Fruit fly (Drosophila melanogaster) whole organism, wandering third instar larva: ENCODE results near the gene CG44405.

Experiments used
- Abd-B ChIP-seq: fragments of >200 bp; optimal IDR thresholded peaks from 2 replicates; lab custom pipeline; 2017; ENCODE audit warnings: missing biosample characterization, missing genetic modification characterization
- CG32264 ChIP-seq: fragments of 200-800 bp; sonication (Bioruptor generic); optimal IDR thresholded peaks from 2 replicates; lab custom pipeline; 2016; ENCODE audit warnings: missing biosample characterization, missing genetic modification characterization
- CG9705 ChIP-seq: fragments of 200-800 bp; sonication (Bioruptor generic); optimal IDR thresholded peaks from 2 replicates; lab custom pipeline; 2018; ENCODE audit warnings: missing biosample characterization, mild to moderate bottlenecking, missing genetic modification characterization
- CrebA ChIP-seq: fragments of 200-800 bp; sonication (Bioruptor generic); optimal IDR thresholded peaks from 2 replicates; lab custom pipeline; 2016; ENCODE audit warnings: missing biosample characterization, mild to moderate bottlenecking, missing genetic modification characterization, borderline replicate concordance
- Dfd ChIP-seq: fragments of >200 bp; optimal IDR thresholded peaks from 2 replicates; lab custom pipeline; 2017; ENCODE audit warnings: missing biosample characterization, missing genetic modification characterization
- Dif ChIP-seq: fragments of 200-275, 200-300 bp; sonication (Bioruptor generic); optimal IDR thresholded peaks from 2 replicates; lab custom pipeline; 2018; ENCODE audit warnings: missing biosample characterization, missing genetic modification characterization; ENCODE audit not compliant: partially characterized antibody
- GATAd ChIP-seq: sonication (Bioruptor generic); optimal IDR thresholded peaks from 2 replicates; lab custom pipeline; 2016; ENCODE audit warnings: missing biosample characterization, missing genetic modification characterization
- HLH106 ChIP-seq: fragments of 200-800 bp; optimal IDR thresholded peaks from 3 replicates; lab custom pipeline; 2019; ENCODE audit warnings: missing biosample characterization, mild to moderate bottlenecking, missing genetic modification characterization, moderate library complexity
- Hnf4 ChIP-seq: fragments of 200-800 bp; sonication (Bioruptor generic); optimal IDR thresholded peaks from 2 replicates; lab custom pipeline; 2016; ENCODE audit warnings: missing biosample characterization, mild to moderate bottlenecking, missing genetic modification characterization
- Hr78 ChIP-seq: fragments of >200 bp; optimal IDR thresholded peaks from 2 replicates; lab custom pipeline; 2017; ENCODE audit warnings: missing biosample characterization, missing genetic modification characterization
- Hr83 ChIP-seq: fragments of 200-300 bp; sonication (Bioruptor generic); optimal IDR thresholded peaks from 2 replicates; lab custom pipeline; 2016; ENCODE audit warnings: missing biosample characterization, mild to moderate bottlenecking, missing genetic modification characterization, moderate library complexity; ENCODE audit not compliant: poor library complexity, severe bottlenecking
- Mio ChIP-seq: sonication (Bioruptor generic); optimal IDR thresholded peaks from 2 replicates; lab custom pipeline; 2016; ENCODE audit warnings: missing biosample characterization, missing genetic modification characterization
- Myc ChIP-seq: fragments of >200 bp; optimal IDR thresholded peaks from 2 replicates; lab custom pipeline; 2017
- N ChIP-seq: fragments of >200 bp; optimal IDR thresholded peaks from 2 replicates; lab custom pipeline; 2018; ENCODE audit warnings: missing biosample characterization, missing external identifiers, missing genetic modification characterization
- OdsH ChIP-seq: fragments of 200-800 bp; sonication (Bioruptor generic); optimal IDR thresholded peaks from 2 replicates; lab custom pipeline; 2016; ENCODE audit warnings: missing biosample characterization, mild to moderate bottlenecking, missing genetic modification characterization
- Rel ChIP-seq, 2 experiments: fragments of 200-800 bp; sonication (Bioruptor generic) in 1 of 2; optimal IDR thresholded peaks; 2 replicates in 1 of 2; 3 replicates in 1 of 2; lab custom pipeline; 2016 to 2019; ENCODE audit warnings: mild to moderate bottlenecking in 2 of 2, missing biosample characterization in 2 of 2, missing genetic modification characterization in 2 of 2, moderate library complexity in 1 of 2
- Sp1 ChIP-seq: fragments of 200-800 bp; sonication (Bioruptor generic); optimal IDR thresholded peaks from 3 replicates; lab custom pipeline; 2019; ENCODE audit warnings: missing biosample characterization, mild to moderate bottlenecking, missing genetic modification characterization, moderate library complexity
- Vsx2 ChIP-seq: fragments of 200-300, 225-300 bp; sonication (Bioruptor generic); optimal IDR thresholded peaks from 2 replicates; lab custom pipeline; 2018; ENCODE audit warnings: missing biosample characterization, missing genetic modification characterization; ENCODE audit not compliant: partially characterized antibody
- br ChIP-seq: fragments of 200-800 bp; sonication (Bioruptor generic); optimal IDR thresholded peaks from 2 replicates; lab custom pipeline; 2016; ENCODE audit warnings: missing biosample characterization, missing genetic modification characterization
- brk ChIP-seq: fragments of 200-800 bp; sonication (Bioruptor generic); optimal IDR thresholded peaks from 2 replicates; lab custom pipeline; 2016; ENCODE audit warnings: missing biosample characterization, mild to moderate bottlenecking, missing genetic modification characterization
- dl ChIP-seq, 2 experiments: fragments of 175-275, 200-275 bp in 1 of 2; fragments of 200-275 bp in 1 of 2; sonication (Bioruptor generic); optimal IDR thresholded peaks; lab custom pipeline; 2018; ENCODE audit warnings: mild to moderate bottlenecking in 2 of 2, missing biosample characterization in 2 of 2, missing genetic modification characterization in 2 of 2, moderate library complexity in 2 of 2; ENCODE audit not compliant: partially characterized antibody in 2 of 2, insufficient read depth in 1 of 2
- dmrt93B ChIP-seq: fragments of 200-800 bp; sonication (Bioruptor generic); optimal IDR thresholded peaks from 2 replicates; lab custom pipeline; 2018; ENCODE audit warnings: missing biosample characterization, mild to moderate bottlenecking, missing genetic modification characterization
- dsf ChIP-seq: sonication (Bioruptor generic); optimal IDR thresholded peaks from 2 replicates; lab custom pipeline; 2016; ENCODE audit warnings: missing biosample characterization, missing genetic modification characterization, borderline replicate concordance
- ey ChIP-seq: fragments of 200-800 bp; sonication (Bioruptor generic); optimal IDR thresholded peaks from 2 replicates; lab custom pipeline; 2016; ENCODE audit warnings: missing biosample characterization, missing genetic modification characterization
- foxo ChIP-seq, 2 experiments: fragments of 200-800 bp; sonication (Bioruptor generic); optimal IDR thresholded peaks; 2 replicates in 1 of 2; 3 replicates in 1 of 2; lab custom pipeline; 2016 to 2017; ENCODE audit warnings: missing biosample characterization in 2 of 2, missing genetic modification characterization in 2 of 2
- fru ChIP-seq: fragments of 200-800 bp; sonication (Bioruptor generic); optimal IDR thresholded peaks from 3 replicates; lab custom pipeline; 2016; ENCODE audit warnings: missing biosample characterization, mild to moderate bottlenecking, missing genetic modification characterization
- h ChIP-seq: fragments of 200-800 bp; sonication (Bioruptor generic); optimal IDR thresholded peaks from 3 replicates; lab custom pipeline; 2016; ENCODE audit warnings: missing biosample characterization, mild to moderate bottlenecking, missing genetic modification characterization
- jim ChIP-seq: fragments of 175-275, 200-325 bp; sonication (Bioruptor generic); optimal IDR thresholded peaks from 2 replicates; lab custom pipeline; 2016; ENCODE audit warnings: missing biosample characterization, mild to moderate bottlenecking, missing genetic modification characterization
- lola ChIP-seq: fragments of >200 bp; optimal IDR thresholded peaks from 2 replicates; lab custom pipeline; 2017; ENCODE audit warnings: missing biosample characterization, missing genetic modification characterization
- pan ChIP-seq: fragments of >200 bp; optimal IDR thresholded peaks from 2 replicates; lab custom pipeline; 2017
- psq ChIP-seq: fragments of 200-800 bp; sonication (Bioruptor generic); optimal IDR thresholded peaks from 3 replicates; lab custom pipeline; 2017; ENCODE audit warnings: missing biosample characterization, mild to moderate bottlenecking, missing genetic modification characterization, moderate library complexity
- rgr ChIP-seq: fragments of 200-800 bp; sonication (Bioruptor generic); optimal IDR thresholded peaks from 3 replicates; lab custom pipeline; 2016; ENCODE audit warnings: missing biosample characterization, mild to moderate bottlenecking, missing genetic modification characterization
- sv ChIP-seq: fragments of 200-800 bp; sonication (Bioruptor generic); optimal IDR thresholded peaks from 3 replicates; lab custom pipeline; 2016; ENCODE audit warnings: missing biosample characterization, missing genetic modification characterization
- tai ChIP-seq: sonication (Bioruptor generic); optimal IDR thresholded peaks from 2 replicates; lab custom pipeline; 2016; ENCODE audit warnings: missing biosample characterization, missing genetic modification characterization

Gene CG44405

DNA sequence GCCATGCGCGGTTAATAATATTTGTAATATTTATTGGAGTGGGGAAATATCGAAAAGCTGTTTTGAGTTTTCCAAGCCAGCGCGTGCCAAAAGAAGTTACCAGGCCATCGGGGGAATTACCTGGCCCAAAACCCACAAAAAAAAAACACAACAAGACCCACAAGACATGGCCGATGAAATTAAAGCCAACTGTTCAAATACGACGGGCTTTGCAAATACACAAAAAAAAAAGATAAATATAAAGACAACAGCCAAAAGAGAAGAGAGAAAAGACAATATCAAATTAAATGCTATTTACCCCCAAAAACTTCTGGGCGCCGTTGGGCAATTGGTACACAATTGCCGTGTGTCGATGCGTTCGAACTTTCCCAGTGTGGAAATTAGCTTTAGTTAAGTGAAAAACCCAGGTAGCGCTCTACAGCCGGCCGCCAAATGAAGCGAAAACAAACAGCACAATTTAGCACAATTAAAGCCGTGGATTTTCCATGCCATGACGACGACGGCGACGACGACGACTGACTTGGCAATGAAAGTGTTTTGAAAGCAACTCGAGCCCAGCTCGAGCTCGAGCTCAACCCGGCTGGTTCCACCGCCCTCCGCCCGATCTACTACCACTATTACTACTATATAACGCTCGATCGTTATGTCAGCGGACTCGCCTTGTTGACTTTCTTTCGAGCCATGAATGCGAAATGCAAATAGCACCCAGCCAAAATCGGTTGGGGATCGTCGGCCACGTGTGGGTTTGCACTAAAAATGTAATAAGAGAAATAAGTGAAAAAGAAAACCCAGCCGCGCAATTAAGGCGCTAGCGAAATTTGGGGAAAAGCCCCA lies 24.1 kb downstream of the CG44405 start:
- TF ChIP-seq pan (lab: Kevin White, UChicago): no peak
- peak; percentile 26 for TF ChIP-seq psq
- peak; percentile 44 for TF ChIP-seq Hnf4 (GFP tag; lab: Kevin White, UChicago)
- peak; percentile 89 for TF ChIP-seq jim
- peak; percentile 69 for TF ChIP-seq h (GFP tag; lab: Kevin White, UChicago)
- no peak for TF ChIP-seq tai (GFP tag; lab: Kevin White, UChicago)
- TF ChIP-seq br (GFP tag; lab: Kevin White, UChicago): peak; percentile 50
- TF ChIP-seq dmrt93B: no peak
- no peak for TF ChIP-seq lola (GFP tag; lab: Kevin White, UChicago)
- TF ChIP-seq Rel (GFP tag; optimal IDR thresholded peaks at IDR 0.05; lab: Kevin White, UChicago): no peak
- TF ChIP-seq Rel (tag; optimal IDR thresholded peaks at IDR 0.05; lab: Kevin White, UChicago): peak; percentile 54
- no peak for TF ChIP-seq CG9705 (GFP tag; lab: Kevin White, UChicago)
- peak; percentile 30 for TF ChIP-seq fru (GFP tag; lab: Kevin White, UChicago)
- TF ChIP-seq N (GFP tag; lab: Kevin White, UChicago): no peak
- TF ChIP-seq OdsH: peak; percentile 21
- peak; percentile 63 for TF ChIP-seq rgr (GFP tag; lab: Kevin White, UChicago)
- TF ChIP-seq Hr83 (GFP tag; lab: Kevin White, UChicago): peak; percentile 95
- peak; percentile 35 for TF ChIP-seq sv

DNA sequence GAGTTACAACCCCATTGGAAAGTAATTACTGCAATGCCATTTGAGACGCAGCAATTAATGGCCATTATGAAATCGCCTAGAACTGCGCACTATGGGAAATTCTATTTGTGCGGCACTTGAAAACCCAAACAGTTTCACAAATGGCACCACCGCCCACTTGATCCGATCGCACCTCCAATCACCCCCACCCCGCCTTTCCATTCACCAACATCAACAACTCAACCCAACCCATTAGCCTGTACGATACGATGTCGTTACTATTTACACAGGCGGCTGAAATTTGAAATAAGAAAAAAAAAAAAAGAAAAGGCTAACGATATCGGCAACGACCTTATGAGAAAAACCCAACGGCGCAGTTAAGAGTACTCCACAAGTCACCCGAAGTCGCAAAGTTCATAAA lies 25.0 kb downstream of the CG44405 start:
- TF ChIP-seq Myc (lab: Kevin White, UChicago) (no peak), pan (lab: Kevin White, UChicago) (no peak), h (GFP tag; lab: Kevin White, UChicago) (no peak), tai (GFP tag; lab: Kevin White, UChicago) (no peak), N (GFP tag; lab: Kevin White, UChicago) (no peak), Abd-B (no peak), dl (GFP tag; optimal IDR thresholded peaks at IDR 0.05; lab: Kevin White, UChicago; ENCODE audit: insufficient read depth in 1 of 2, partially characterized antibody in 2 of 2) (no peak), sv (no peak), brk (GFP tag; lab: Kevin White, UChicago) (no peak), Dfd (no peak), ey (no peak), CG32264 (GFP tag; lab: Kevin White, UChicago) (no peak), Vsx2 (GFP tag; lab: Kevin White, UChicago) (no peak), Dif (no peak), foxo (GFP tag; optimal IDR thresholded peaks at IDR 0.05; lab: Kevin White, UChicago) (no peak), lola (GFP tag; lab: Kevin White, UChicago) (no peak), HLH106 (tag; lab: Kevin White, UChicago) (no peak), GATAd (GFP tag; lab: Kevin White, UChicago) (no peak)
- TF ChIP-seq, all 38 proteins: peak for 0

DNA sequence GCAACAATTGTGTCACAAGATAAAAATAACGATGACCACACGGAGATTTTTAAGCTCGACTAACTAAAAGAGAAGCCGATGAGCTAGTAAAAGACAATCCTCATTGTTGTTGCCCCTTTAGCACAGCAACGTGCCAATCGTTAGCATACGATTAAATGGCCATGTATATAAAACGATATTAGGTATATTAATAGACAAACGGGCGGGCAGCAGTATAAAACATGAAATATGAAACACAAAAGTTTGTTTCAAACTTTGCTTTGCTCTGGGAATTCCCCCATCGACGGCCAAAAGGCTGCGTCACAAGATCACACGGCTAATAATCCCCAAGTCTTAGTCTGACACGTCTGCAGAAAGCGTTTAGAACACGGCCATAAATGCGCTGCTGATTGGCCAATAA lies 25.7 kb downstream of the CG44405 start:
- TF ChIP-seq N (GFP tag; lab: Kevin White, UChicago) (no peak), HLH106 (tag; lab: Kevin White, UChicago) (no peak), Hr78 (no peak), CG32264 (GFP tag; lab: Kevin White, UChicago) (no peak), Rel (GFP tag; optimal IDR thresholded peaks at IDR 0.05; lab: Kevin White, UChicago) (no peak), Rel (tag; optimal IDR thresholded peaks at IDR 0.05; lab: Kevin White, UChicago) (peak; percentile 27), CrebA (GFP tag; lab: Kevin White, UChicago) (no peak), Myc (lab: Kevin White, UChicago) (no peak), foxo (GFP tag; optimal IDR thresholded peaks at IDR 0.05; lab: Kevin White, UChicago) (no peak)

DNA sequence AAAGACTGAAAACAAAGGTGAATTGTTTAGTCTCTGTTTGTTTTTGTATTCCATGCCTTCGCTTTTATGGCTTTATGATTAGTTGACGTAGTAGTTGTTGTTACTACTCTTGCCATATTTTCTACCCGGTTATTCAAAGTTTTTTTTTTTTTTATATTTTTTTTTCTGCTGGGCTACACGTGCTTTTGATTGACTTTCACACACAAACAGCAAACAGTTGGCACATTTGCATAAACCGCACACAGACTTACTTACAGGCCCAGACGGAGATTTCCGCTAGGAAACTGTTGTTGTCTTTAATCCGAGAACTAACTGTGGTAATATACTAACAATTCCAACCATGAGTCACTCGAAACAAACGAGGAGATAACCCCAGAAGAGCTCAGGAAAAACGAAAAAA lies 26.3 kb downstream of the CG44405 start:
- TF ChIP-seq tai (GFP tag; lab: Kevin White, UChicago) (no peak), h (GFP tag; lab: Kevin White, UChicago) (no peak), Sp1 (GFP tag; lab: Kevin White, UChicago) (no peak), lola (GFP tag; lab: Kevin White, UChicago) (no peak), Mio (GFP tag; lab: Kevin White, UChicago) (no peak), dsf (GFP tag; lab: Kevin White, UChicago) (no peak), Abd-B (no peak), Rel (GFP tag; optimal IDR thresholded peaks at IDR 0.05; lab: Kevin White, UChicago) (no peak), Rel (tag; optimal IDR thresholded peaks at IDR 0.05; lab: Kevin White, UChicago) (no peak), CrebA (GFP tag; lab: Kevin White, UChicago) (no peak), br (GFP tag; lab: Kevin White, UChicago) (no peak), HLH106 (tag; lab: Kevin White, UChicago) (no peak), Vsx2 (GFP tag; lab: Kevin White, UChicago) (no peak), CG32264 (GFP tag; lab: Kevin White, UChicago) (no peak), pan (lab: Kevin White, UChicago) (no peak), Hr83 (GFP tag; lab: Kevin White, UChicago) (no peak), sv (no peak), Myc (lab: Kevin White, UChicago) (no peak), OdsH (no peak), Dfd (no peak)
